Fruit fly (Drosophila melanogaster): ENCODE results near the gene CG4440.

CG4440 gene

DNA sequence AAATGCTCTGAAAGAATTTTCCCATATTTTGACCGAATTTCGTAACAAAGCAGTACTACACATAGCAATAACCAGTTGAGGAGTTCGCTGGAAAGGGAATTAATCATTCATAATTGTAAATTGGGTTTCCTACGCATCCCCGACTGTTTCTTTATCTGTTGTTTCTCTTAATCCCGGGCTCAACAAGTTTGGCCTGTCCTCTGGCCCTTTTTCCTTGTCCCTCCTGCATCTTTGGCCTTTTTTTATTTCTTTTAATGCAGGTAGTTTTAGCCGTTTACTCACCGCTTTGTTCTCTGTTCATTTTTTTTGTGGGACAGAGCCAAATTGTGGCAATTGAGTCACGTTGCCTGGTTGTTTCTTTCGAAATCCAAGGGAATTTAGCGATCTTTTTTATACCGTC is 24.0 kb downstream of the CG4440 start:
- TF ChIP-seq EcR (GFP tag; optimal IDR thresholded peaks at IDR 0.05) (peak; percentile 13), rn (GFP tag; IDR thresholded peaks at IDR 0.05) (no peak)

DNA sequence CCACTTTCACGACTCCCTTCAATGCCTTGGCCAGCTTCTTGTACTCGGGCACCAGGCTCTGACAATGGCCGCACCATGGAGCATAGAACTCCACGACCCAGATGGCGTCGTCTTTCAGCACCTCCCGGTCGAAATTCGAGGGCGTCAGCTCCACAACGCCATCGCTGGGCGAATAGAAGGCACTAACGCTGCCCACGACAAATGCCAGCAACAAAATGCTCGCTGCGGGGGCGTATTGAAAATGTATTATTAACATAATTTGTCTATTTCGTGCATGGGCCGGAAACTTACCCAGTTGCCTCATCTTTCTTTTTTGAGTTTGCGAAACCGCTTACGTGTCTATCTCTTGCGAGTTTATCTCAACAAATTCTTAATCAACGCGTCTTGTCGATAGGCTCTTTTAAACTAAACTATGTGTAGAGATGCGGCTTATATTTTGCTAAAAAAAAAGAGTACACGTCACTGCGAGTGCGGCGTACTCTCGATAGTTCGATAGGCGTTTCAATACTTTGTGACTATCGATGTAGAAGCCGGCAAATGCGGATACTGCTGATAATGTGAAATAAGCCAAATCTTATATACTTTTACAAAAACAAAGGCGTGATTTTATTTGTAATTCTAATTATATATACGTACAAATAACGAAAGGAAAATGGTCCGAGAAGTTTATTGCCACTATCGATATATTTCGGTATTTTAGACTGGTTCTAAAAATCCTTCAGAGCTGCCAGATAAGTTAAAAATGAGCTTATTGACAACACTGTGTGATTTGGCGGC is 26.7 kb downstream of the CG4440 start, which contains the start of gene CaBP1:
Gene CaBP1 (minus strand): TSS at position 487 of the 777 bp plus-strand sequence.
- TF ChIP-seq CG15710 (tag; optimal IDR thresholded peaks at IDR 0.05), result no peak
- no peak for TF ChIP-seq rn (GFP tag; IDR thresholded peaks at IDR 0.05)
- TF ChIP-seq CG9948 (tag; optimal IDR thresholded peaks at IDR 0.05), result no peak
- TF ChIP-seq CG10348 (GFP tag; IDR thresholded peaks at IDR 0.05), result no peak
- TF ChIP-seq CG4496 (GFP tag; IDR thresholded peaks at IDR 0.05), result no peak
- TF ChIP-seq CG17806 (tag; optimal IDR thresholded peaks at IDR 0.05), result no peak
- TF ChIP-seq Pif1B (GFP tag; optimal IDR thresholded peaks at IDR 0.05), result no peak
- TF ChIP-seq Ets98B (GFP tag; IDR thresholded peaks at IDR 0.05), result no peak
- TF ChIP-seq CG8301 (tag; optimal IDR thresholded peaks at IDR 0.05), result no peak
- no peak for TF ChIP-seq EcR (GFP tag; optimal IDR thresholded peaks at IDR 0.05)
- no peak for TF ChIP-seq CG13204 (GFP tag; optimal IDR thresholded peaks at IDR 0.05)
- no peak for TF ChIP-seq CG34367 (tag; optimal IDR thresholded peaks at IDR 0.05)
- TF ChIP-seq D1 (tag; optimal IDR thresholded peaks at IDR 0.05), result no peak

DNA sequence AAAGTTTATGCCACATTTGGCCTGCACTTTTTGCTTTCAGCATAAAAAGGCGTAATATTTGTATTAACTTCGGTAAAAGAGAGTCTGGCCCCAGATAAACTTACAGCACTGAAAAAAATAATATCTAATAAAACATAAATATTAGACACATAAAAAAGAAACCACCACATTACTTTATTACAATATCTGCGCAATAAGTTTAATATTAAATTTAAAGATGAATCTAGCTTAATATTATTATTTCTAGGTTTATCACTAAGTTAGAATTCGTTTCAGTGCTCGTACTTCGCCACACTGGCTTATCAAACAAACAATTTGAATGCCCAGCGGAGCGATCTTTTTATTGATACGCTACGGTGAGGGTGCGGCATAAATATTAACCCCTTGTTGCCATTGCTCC is 28.1 kb downstream of the CG4440 start:
- TF ChIP-seq rn (GFP tag; IDR thresholded peaks at IDR 0.05), result no peak
- TF ChIP-seq CG32121 (GFP tag; IDR thresholded peaks at IDR 0.05), result no peak
- TF ChIP-seq CG8159 (tag; optimal IDR thresholded peaks at IDR 0.05), result peak; percentile 39
- no peak for TF ChIP-seq gl (tag; optimal IDR thresholded peaks at IDR 0.05)
- peak; percentile 34 for TF ChIP-seq CG15710 (tag; optimal IDR thresholded peaks at IDR 0.05)

DNA sequence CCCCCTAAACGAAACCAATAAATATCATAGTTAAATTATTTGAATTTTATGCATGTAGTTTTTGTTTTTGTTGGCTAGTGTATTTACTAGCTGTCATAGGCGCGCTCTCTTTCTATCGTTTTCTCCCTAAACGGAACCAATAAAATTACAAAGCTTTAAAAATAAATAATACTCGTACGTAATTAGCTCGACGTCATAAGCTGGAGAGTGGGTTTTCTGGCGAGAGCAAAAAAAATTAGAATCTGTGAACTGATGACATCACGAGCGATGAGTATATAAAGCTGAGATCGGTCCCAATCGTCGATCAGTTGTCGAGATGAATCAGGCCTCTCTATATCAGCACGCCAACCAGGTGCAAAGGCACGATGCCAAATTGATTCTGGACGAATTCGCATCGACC is 35.9 kb downstream of the CG4440 start, which contains the start of gene jhamt:
Gene jhamt (plus strand): TSS at position 301 of the 400 bp plus-strand sequence.
- TF ChIP-seq gl (tag; optimal IDR thresholded peaks at IDR 0.05) (no peak), CG32121 (GFP tag; IDR thresholded peaks at IDR 0.05) (no peak), CG15710 (tag; optimal IDR thresholded peaks at IDR 0.05) (no peak), Pif1A (GFP tag; optimal IDR thresholded peaks at IDR 0.05) (no peak), Snoo (tag; optimal IDR thresholded peaks at IDR 0.05) (no peak), EcR (GFP tag; optimal IDR thresholded peaks at IDR 0.05) (no peak), CG13204 (GFP tag; optimal IDR thresholded peaks at IDR 0.05) (no peak), rn (GFP tag; IDR thresholded peaks at IDR 0.05) (no peak), fd96Ca (GFP tag; IDR thresholded peaks at IDR 0.05) (no peak), CG9948 (tag; optimal IDR thresholded peaks at IDR 0.05) (no peak), CG8159 (tag; optimal IDR thresholded peaks at IDR 0.05) (no peak), CG17806 (tag; optimal IDR thresholded peaks at IDR 0.05) (no peak), CG34367 (tag; optimal IDR thresholded peaks at IDR 0.05) (no peak), Ets98B (GFP tag; IDR thresholded peaks at IDR 0.05) (no peak), D1 (tag; optimal IDR thresholded peaks at IDR 0.05) (no peak), CG12605 (GFP tag; IDR thresholded peaks at IDR 0.05) (no peak), Pif1B (GFP tag; optimal IDR thresholded peaks at IDR 0.05) (no peak), CG4496 (GFP tag; IDR thresholded peaks at IDR 0.05) (no peak)

DNA sequence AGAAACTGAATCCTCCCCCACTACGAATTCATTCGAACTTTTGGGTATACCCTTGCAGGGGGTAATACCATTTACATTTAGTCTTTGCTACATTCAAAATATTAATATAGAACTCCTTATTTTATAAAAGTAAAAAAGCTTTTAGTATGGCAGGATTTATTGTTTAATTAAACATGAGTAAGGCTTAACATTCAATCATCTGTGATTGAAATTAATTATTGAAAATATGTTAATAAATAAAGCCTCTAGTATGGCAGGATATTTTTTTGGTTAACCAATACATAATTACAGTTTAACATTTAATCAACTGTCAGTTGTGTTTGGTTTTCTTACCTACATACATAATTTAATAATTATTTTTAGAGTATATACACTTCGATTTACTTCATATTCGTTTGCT is 45.0 kb downstream of the CG4440 start:
- TF ChIP-seq Pif1B (GFP tag; optimal IDR thresholded peaks at IDR 0.05), result no peak
